Fruit fly (Drosophila melanogaster) S2 (cell line): ENCODE results near the gene Tom40.

Experiments
- CG8478 ChIP-seq: fragments of >200 bp; optimal IDR thresholded peaks from 2 replicates; lab custom pipeline; 2018
- CTCF ChIP-seq, 2 experiments: fragments of >200 bp; optimal IDR thresholded peaks; 2 replicates each; lab custom pipeline; 2018

DNA sequence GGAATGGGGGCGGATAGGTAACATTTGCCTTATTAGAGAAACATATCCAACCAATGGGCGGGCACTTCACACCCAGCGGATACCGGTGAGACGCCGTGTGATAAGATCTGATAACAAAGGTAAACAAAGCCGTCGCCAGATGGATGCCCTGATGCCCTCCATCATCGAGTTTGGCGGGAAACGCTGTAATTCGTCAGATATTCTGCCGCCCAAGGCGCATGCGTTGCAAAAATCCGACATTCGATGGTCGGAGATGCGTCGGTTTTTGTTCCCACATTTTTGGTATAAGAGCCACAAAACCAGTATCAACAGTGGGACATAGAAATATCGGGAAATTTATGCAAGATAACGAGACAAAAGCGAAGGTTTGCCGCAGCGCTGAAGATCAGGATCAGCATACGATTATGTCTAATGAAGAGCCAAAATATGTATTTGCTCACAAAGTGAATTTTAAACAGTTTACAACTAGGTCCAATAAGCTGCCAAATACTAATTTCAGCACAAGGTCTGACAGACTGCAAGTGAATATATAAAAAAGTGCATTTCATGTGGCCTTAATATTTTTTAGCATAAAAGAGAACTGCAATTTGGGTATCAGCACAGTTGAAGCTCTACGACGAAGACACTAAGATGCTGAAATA, 31.6 kb downstream of the Tom40 start, which contains the start of gene CG34338:
- TF ChIP-seq CG8478 (lab: Kevin White, UChicago): no peak
- no peak for TF ChIP-seq CTCF (optimal IDR thresholded peaks at IDR 0.05; lab: Kevin White, UChicago)
